Worm (Caenorhabditis elegans) whole organism, L4/young adult: Measurements from ENCODE around the gene B0244.7.

Experiments
- dao-5 ChIP-seq: sonication (generic microtip); optimal IDR thresholded peaks from 2 replicates; lab custom pipeline; 2016; ENCODE audit warnings: missing genotype, missing genetic modification characterization, moderate library complexity, missing compliant biosample characterization
- him-1 ChIP-seq: sonication (generic microtip); optimal IDR thresholded peaks from 2 replicates; lab custom pipeline; 2016; ENCODE audit warnings: missing genotype, missing genetic modification reagents, missing genetic modification characterization, missing compliant biosample characterization

ce11 chrIII:5750503-5750902 lies 19.2 kb downstream of the B0244.7 start:
- no peak for TF ChIP-seq him-1 (tag; lab: Kevin White, UChicago)
- TF ChIP-seq dao-5 (tag; lab: Kevin White, UChicago): no peak
